Fruit fly (Drosophila melanogaster): Measurements from ENCODE around the gene CG14667.

The CG14667 gene

dm6 chr3R:5367512-5368169 lies 7.2 kb upstream of the CG14667 start:
- TF ChIP-seq tj (GFP tag; optimal IDR thresholded peaks at IDR 0.05) (peak; percentile 90), CG14711 (tag; optimal IDR thresholded peaks at IDR 0.05) (no peak), kay (GFP tag; ENCODE audit: borderline replicate concordance) (no peak), CG7045 (GFP tag; optimal IDR thresholded peaks at IDR 0.05) (peak; percentile 21), pad (GFP tag; optimal IDR thresholded peaks at IDR 0.05) (peak; percentile 59), toe (GFP tag; optimal IDR thresholded peaks at IDR 0.05) (no peak), CG5204 (GFP tag; optimal IDR thresholded peaks at IDR 0.05) (no peak), CG11617 (GFP tag; optimal IDR thresholded peaks at IDR 0.05) (peak; percentile 39), CG33017 (tag; optimal IDR thresholded peaks at IDR 0.05) (peak; percentile 48), ovo (GFP tag; optimal IDR thresholded peaks at IDR 0.05) (peak; percentile 90), CG12768 (GFP tag; optimal IDR thresholded peaks at IDR 0.05) (peak; percentile 48), Clk (GFP tag; optimal IDR thresholded peaks at IDR 0.05) (no peak), cic (GFP tag; optimal IDR thresholded peaks at IDR 0.05) (peak; percentile 87)

dm6 chr3R:5368170-5368781 lies 6.5 kb upstream of the CG14667 start, which contains the start of gene Cerk:
Gene Cerk, minus strand, starts transcription at chr3R:5368306.
- peak; percentile 46 for TF ChIP-seq toe (GFP tag; optimal IDR thresholded peaks at IDR 0.05)
- TF ChIP-seq Crg-1 (GFP tag; optimal IDR thresholded peaks at IDR 0.05) = peak; percentile 50
- no peak for TF ChIP-seq CG5204 (GFP tag; optimal IDR thresholded peaks at IDR 0.05)
- TF ChIP-seq CG12768 (GFP tag; optimal IDR thresholded peaks at IDR 0.05) = no peak
- TF ChIP-seq kay (GFP tag; ENCODE audit: borderline replicate concordance) = no peak
- TF ChIP-seq cnc (optimal IDR thresholded peaks at IDR 0.05) = no peak
- TF ChIP-seq ovo (GFP tag; optimal IDR thresholded peaks at IDR 0.05) = peak; percentile 86
- TF ChIP-seq CG1620 (GFP tag; optimal IDR thresholded peaks at IDR 0.05) = peak; percentile 39
- TF ChIP-seq cic (GFP tag; optimal IDR thresholded peaks at IDR 0.05) = no peak
- peak; percentile 18 for TF ChIP-seq Clk (GFP tag; optimal IDR thresholded peaks at IDR 0.05)
- peak; percentile 47 for TF ChIP-seq Mnt (GFP tag; optimal IDR thresholded peaks at IDR 0.05)
- no peak for TF ChIP-seq pad (GFP tag; optimal IDR thresholded peaks at IDR 0.05)
- TF ChIP-seq bab1 (GFP tag; optimal IDR thresholded peaks at IDR 0.05) = peak; percentile 63
- TF ChIP-seq CG7101 (tag; optimal IDR thresholded peaks at IDR 0.05) = peak; percentile 53
- TF ChIP-seq Hr96 (GFP tag; optimal IDR thresholded peaks at IDR 0.05) = peak; percentile 42

dm6 chr3R:5369490-5370001 lies 5.3 kb upstream of the CG14667 start, which contains the start of the genes CG31542 and CG34277:
Gene CG31542, plus strand, starts transcription at chr3R:5369540.
Gene CG34277, plus strand, starts transcription at chr3R:5369540.
- TF ChIP-seq CG1620 (GFP tag; optimal IDR thresholded peaks at IDR 0.05) (no peak), Crg-1 (GFP tag; optimal IDR thresholded peaks at IDR 0.05) (no peak), CG7045 (GFP tag; optimal IDR thresholded peaks at IDR 0.05) (no peak), toe (GFP tag; optimal IDR thresholded peaks at IDR 0.05) (no peak), tj (GFP tag; optimal IDR thresholded peaks at IDR 0.05) (no peak)

dm6 chr3R:5371563-5371962 lies 3.3 kb upstream of the CG14667 start, which contains the start of gene Polr2F:
Gene Polr2F, plus strand, starts transcription at chr3R:5371795.
- peak; percentile 81 for TF ChIP-seq CG12768 (GFP tag; optimal IDR thresholded peaks at IDR 0.05)
- TF ChIP-seq Hr96 (GFP tag; optimal IDR thresholded peaks at IDR 0.05) = peak; percentile 81
- TF ChIP-seq CG14711 (tag; optimal IDR thresholded peaks at IDR 0.05) = peak; percentile 68
- peak; percentile 69 for TF ChIP-seq CG7045 (GFP tag; optimal IDR thresholded peaks at IDR 0.05)
- TF ChIP-seq CG5204 (GFP tag; optimal IDR thresholded peaks at IDR 0.05) = peak; percentile 83
- TF ChIP-seq CG33017 (tag; optimal IDR thresholded peaks at IDR 0.05) = peak; percentile 57
- peak; percentile 85 for TF ChIP-seq toe (GFP tag; optimal IDR thresholded peaks at IDR 0.05)
- peak; percentile 93 for TF ChIP-seq CG1620 (GFP tag; optimal IDR thresholded peaks at IDR 0.05)
- peak; percentile 66 for TF ChIP-seq CG11617 (GFP tag; optimal IDR thresholded peaks at IDR 0.05)
- TF ChIP-seq cic (GFP tag; optimal IDR thresholded peaks at IDR 0.05) = peak; percentile 67
- TF ChIP-seq pad (GFP tag; optimal IDR thresholded peaks at IDR 0.05) = peak; percentile 80
- TF ChIP-seq Mnt (GFP tag; optimal IDR thresholded peaks at IDR 0.05) = peak; percentile 97
- TF ChIP-seq kay (GFP tag; ENCODE audit: borderline replicate concordance) = no peak
- peak; percentile 85 for TF ChIP-seq ovo (GFP tag; optimal IDR thresholded peaks at IDR 0.05)
- peak; percentile 87 for TF ChIP-seq CG7101 (tag; optimal IDR thresholded peaks at IDR 0.05)
- TF ChIP-seq tj (GFP tag; optimal IDR thresholded peaks at IDR 0.05) = peak; percentile 50
- TF ChIP-seq Crg-1 (GFP tag; optimal IDR thresholded peaks at IDR 0.05) = peak; percentile 91
- peak; percentile 72 for TF ChIP-seq bab1 (GFP tag; optimal IDR thresholded peaks at IDR 0.05)
- TF ChIP-seq cnc (optimal IDR thresholded peaks at IDR 0.05) = no peak
- TF ChIP-seq Clk (GFP tag; optimal IDR thresholded peaks at IDR 0.05) = peak; percentile 76

dm6 chr3R:5376612-5377011 lies 1.8 kb downstream of the CG14667 start, which contains the start of gene 7B2:
Gene 7B2, plus strand, starts transcription at chr3R:5376780.
- no peak for TF ChIP-seq CG12768 (GFP tag; optimal IDR thresholded peaks at IDR 0.05)
- no peak for TF ChIP-seq CG14711 (tag; optimal IDR thresholded peaks at IDR 0.05)
- no peak for TF ChIP-seq cic (GFP tag; optimal IDR thresholded peaks at IDR 0.05)
- TF ChIP-seq toe (GFP tag; optimal IDR thresholded peaks at IDR 0.05) = no peak
- no peak for TF ChIP-seq ovo (GFP tag; optimal IDR thresholded peaks at IDR 0.05)
- no peak for TF ChIP-seq CG11617 (GFP tag; optimal IDR thresholded peaks at IDR 0.05)
- no peak for TF ChIP-seq tj (GFP tag; optimal IDR thresholded peaks at IDR 0.05)
- no peak for TF ChIP-seq Clk (GFP tag; optimal IDR thresholded peaks at IDR 0.05)
- TF ChIP-seq CG7101 (tag; optimal IDR thresholded peaks at IDR 0.05) = no peak
- no peak for TF ChIP-seq CG7045 (GFP tag; optimal IDR thresholded peaks at IDR 0.05)
- TF ChIP-seq Mnt (GFP tag; optimal IDR thresholded peaks at IDR 0.05) = no peak
- no peak for TF ChIP-seq bab1 (GFP tag; optimal IDR thresholded peaks at IDR 0.05)
- TF ChIP-seq Crg-1 (GFP tag; optimal IDR thresholded peaks at IDR 0.05) = no peak
- TF ChIP-seq Hr96 (GFP tag; optimal IDR thresholded peaks at IDR 0.05) = no peak
- TF ChIP-seq CG1620 (GFP tag; optimal IDR thresholded peaks at IDR 0.05) = no peak
- TF ChIP-seq CG5204 (GFP tag; optimal IDR thresholded peaks at IDR 0.05) = no peak
